Fruit fly (Drosophila melanogaster) whole organism, embryonic: ENCODE results near the gene Neto.

Experiments
- Abd-B ChIP-seq: fragments of 200-800 bp; sonication (Bioruptor generic); optimal IDR thresholded peaks from 2 replicates; lab custom pipeline; 2018; ENCODE audit warnings: missing biosample characterization, mild to moderate bottlenecking, missing genetic modification characterization, moderate library complexity
- Antp ChIP-seq: fragments of 200-800 bp; sonication (Bioruptor generic); optimal IDR thresholded peaks from 3 replicates; lab custom pipeline; 2016; ENCODE audit warnings: missing biosample characterization, missing genetic modification characterization
- BEAF-32 ChIP-seq: fragments of 200-800 bp; sonication (Bioruptor generic); optimal IDR thresholded peaks from 3 replicates; lab custom pipeline; 2017; ENCODE audit warnings: missing biosample characterization, missing genetic modification characterization, mild to moderate bottlenecking, moderate library complexity, missing genetic modification reagents
- Bgb ChIP-seq: fragments of 200-800 bp; sonication (Bioruptor generic); IDR thresholded peaks from 2 replicates; pipeline ENCODE4 v1.3.6; 2022; ENCODE audit warnings: missing biosample characterization, missing genetic modification characterization; ENCODE audit not compliant: partially characterized antibody
- CG12769 ChIP-seq: fragments of 200-800 bp; sonication (Bioruptor generic); optimal IDR thresholded peaks from 2 replicates; lab custom pipeline; 2019; ENCODE audit warnings: missing biosample characterization, mild to moderate bottlenecking, missing genetic modification characterization, moderate library complexity
- CG14710 ChIP-seq: fragments of 200-800 bp; sonication (Bioruptor generic); optimal IDR thresholded peaks from 3 replicates; lab custom pipeline; 2019; ENCODE audit warnings: missing biosample characterization, mild to moderate bottlenecking, missing genetic modification characterization, moderate library complexity
- CG15514 ChIP-seq: fragments of 200-800 bp; sonication (Bioruptor generic); optimal IDR thresholded peaks from 3 replicates; lab custom pipeline; 2017; ENCODE audit warnings: missing biosample characterization, missing genetic modification characterization, mild to moderate bottlenecking, moderate library complexity, missing genetic modification reagents
- CG15601 ChIP-seq: fragments of 200-800 bp; sonication (Bioruptor generic); optimal IDR thresholded peaks from 3 replicates; lab custom pipeline; 2019; ENCODE audit warnings: missing biosample characterization, mild to moderate bottlenecking, missing genetic modification characterization, moderate library complexity
- CG17829 ChIP-seq: fragments of 200-800 bp; optimal IDR thresholded peaks from 2 replicates; lab custom pipeline; 2019; ENCODE audit warnings: missing biosample characterization, mild to moderate bottlenecking, missing genetic modification characterization, moderate library complexity
- CG31365 ChIP-seq: fragments of 200-800 bp; sonication (Bioruptor generic); optimal IDR thresholded peaks from 2 replicates; lab custom pipeline; 2018; ENCODE audit warnings: missing biosample characterization, mild to moderate bottlenecking, missing genetic modification characterization
- CG42726 ChIP-seq: fragments of 200-800 bp; sonication (Bioruptor generic); IDR thresholded peaks from 2 replicates; pipeline ENCODE4 v1.3.6; 2022; ENCODE audit warnings: missing biosample characterization, missing genetic modification characterization; ENCODE audit not compliant: partially characterized antibody
- CG4854 ChIP-seq: fragments of 200-800 bp; sonication (Bioruptor generic); optimal IDR thresholded peaks from 2 replicates; lab custom pipeline; 2016; ENCODE audit warnings: missing biosample characterization, missing genetic modification characterization, inconsistent platforms
- CG8290 ChIP-seq, 3 experiments: fragments of 200-800 bp; sonication (Bioruptor generic); optimal IDR thresholded peaks; 2 replicates each; lab custom pipeline; 2016 to 2019; ENCODE audit warnings: missing biosample characterization in 3 of 3, missing genetic modification characterization in 3 of 3, mild to moderate bottlenecking in 2 of 3, moderate library complexity in 1 of 3
- CG9215 ChIP-seq: fragments of 200-800 bp; sonication (Bioruptor generic); IDR thresholded peaks from 2 replicates; pipeline ENCODE4 v1.3.6; 2022; ENCODE audit warnings: missing biosample characterization, missing genetic modification characterization
- CTCF ChIP-seq: fragments of 200-800 bp; sonication (Bioruptor generic); optimal IDR thresholded peaks from 2 replicates; lab custom pipeline; 2017; ENCODE audit warnings: missing biosample characterization, mild to moderate bottlenecking, missing genetic modification characterization, moderate library complexity
- CoRest ChIP-seq: fragments of 200-800 bp; sonication (Bioruptor generic); optimal IDR thresholded peaks from 3 replicates; lab custom pipeline; 2018; ENCODE audit warnings: missing biosample characterization, mild to moderate bottlenecking, missing genetic modification characterization, moderate library complexity
- Dfd ChIP-seq, 2 experiments: fragments of >200 bp; optimal IDR thresholded peaks; 2 replicates each; lab custom pipeline; 2017; ENCODE audit warnings: missing biosample characterization in 2 of 2, missing genetic modification characterization in 2 of 2
- Dp ChIP-seq: fragments of 200-800 bp; sonication (Bioruptor generic); optimal IDR thresholded peaks from 2 replicates; lab custom pipeline; 2018; ENCODE audit warnings: missing biosample characterization, mild to moderate bottlenecking, missing genetic modification characterization, moderate library complexity
- Elba2 ChIP-seq: fragments of 200-800 bp; sonication (Bioruptor generic); optimal IDR thresholded peaks from 3 replicates; lab custom pipeline; 2016; ENCODE audit warnings: missing biosample characterization, missing genetic modification characterization
- Ets97D ChIP-seq: fragments of 200-800 bp; sonication (Bioruptor generic); optimal IDR thresholded peaks from 3 replicates; lab custom pipeline; 2016; ENCODE audit warnings: missing biosample characterization, missing genetic modification characterization
- HmgZ ChIP-seq: fragments of 200-800 bp; sonication (Bioruptor generic); optimal IDR thresholded peaks from 2 replicates; lab custom pipeline; 2018; ENCODE audit warnings: missing biosample characterization, mild to moderate bottlenecking, missing genetic modification characterization
- Hr3 ChIP-seq: fragments of 200-800 bp; sonication (Bioruptor generic); optimal IDR thresholded peaks from 3 replicates; lab custom pipeline; 2016; ENCODE audit warnings: missing biosample characterization, missing genetic modification characterization
- Med ChIP-seq: fragments of 200-800 bp; sonication (Bioruptor generic); peaks from one replicate; lab custom pipeline; 2016; ENCODE audit warnings: missing biosample characterization, missing genetic modification characterization, mild to moderate bottlenecking, inconsistent platforms, moderate library complexity
- Meics ChIP-seq: fragments of 200-800 bp; sonication (Bioruptor generic); optimal IDR thresholded peaks from 2 replicates; lab custom pipeline; 2017; ENCODE audit warnings: missing biosample characterization, mild to moderate bottlenecking, missing genetic modification characterization
- Opbp ChIP-seq: fragments of 200-800 bp; sonication (Bioruptor generic); IDR thresholded peaks from 3 replicates; pipeline ENCODE4 v1.3.6; 2022; ENCODE audit warnings: missing biosample characterization, missing genetic modification characterization; ENCODE audit not compliant: partially characterized antibody
- Pdp1 ChIP-seq, 2 experiments: fragments of 200-800 bp; sonication (Bioruptor generic); optimal IDR thresholded peaks; 3 replicates each; lab custom pipeline; 2016; ENCODE audit warnings: missing biosample characterization in 2 of 2, missing genetic modification characterization in 2 of 2, mild to moderate bottlenecking in 1 of 2, moderate library complexity in 1 of 2
- Sry-δ ChIP-seq: fragments of 200-800 bp; sonication (Bioruptor generic); optimal IDR thresholded peaks from 2 replicates; lab custom pipeline; 2016; ENCODE audit warnings: missing biosample characterization, missing genetic modification characterization
- Stat92E ChIP-seq, 3 experiments: fragments of >200 bp in 2 of 3; fragments of 200-800 bp in 1 of 3; sonication (Bioruptor generic) in 1 of 3; optimal IDR thresholded peaks; 2 replicates each; lab custom pipeline; 2017 to 2019; ENCODE audit warnings: missing biosample characterization in 3 of 3, missing genetic modification characterization in 3 of 3, mild to moderate bottlenecking in 1 of 3, moderate library complexity in 1 of 3
- Xbp1 ChIP-seq: fragments of 200-800 bp; sonication (Bioruptor generic); optimal IDR thresholded peaks from 3 replicates; lab custom pipeline; 2016; ENCODE audit warnings: missing biosample characterization, mild to moderate bottlenecking, missing genetic modification characterization
- bbx ChIP-seq: fragments of 200-800 bp; sonication (Bioruptor generic); IDR thresholded peaks from 2 replicates; pipeline ENCODE4 v1.3.6; 2022; ENCODE audit warnings: missing biosample characterization, missing genetic modification characterization; ENCODE audit not compliant: partially characterized antibody
- chinmo ChIP-seq: fragments of 200-800 bp; sonication (Bioruptor generic); IDR thresholded peaks from 4 replicates; pipeline ENCODE4 v1.3.6; 2022; ENCODE audit warnings: missing biosample characterization, missing genetic modification characterization; ENCODE audit not compliant: partially characterized antibody
- crp ChIP-seq, 2 experiments: fragments of 200-800 bp; sonication (Bioruptor generic); optimal IDR thresholded peaks; 2 replicates in 1 of 2; 3 replicates in 1 of 2; lab custom pipeline; 2017; ENCODE audit warnings: missing biosample characterization in 2 of 2, missing genetic modification characterization in 2 of 2, mild to moderate bottlenecking in 1 of 2, moderate library complexity in 1 of 2
- dmrt99B ChIP-seq: fragments of 200-800 bp; sonication (Bioruptor generic); optimal IDR thresholded peaks from 2 replicates; lab custom pipeline; 2018; ENCODE audit warnings: missing biosample characterization, mild to moderate bottlenecking, missing genetic modification characterization, moderate library complexity
- emc ChIP-seq: fragments of 200-800 bp; sonication (Bioruptor generic); optimal IDR thresholded peaks from 2 replicates; lab custom pipeline; 2016; ENCODE audit warnings: missing biosample characterization, missing genetic modification characterization
- ewg ChIP-seq: fragments of 200-800 bp; sonication (Bioruptor generic); optimal IDR thresholded peaks from 3 replicates; lab custom pipeline; 2017; ENCODE audit warnings: mild to moderate bottlenecking, missing biosample characterization, missing genetic modification reagents, missing genetic modification characterization
- gfzf ChIP-seq: fragments of 200-800 bp; sonication (Bioruptor generic); optimal IDR thresholded peaks from 2 replicates; lab custom pipeline; 2016; ENCODE audit warnings: missing biosample characterization, mild to moderate bottlenecking, missing genetic modification characterization, moderate library complexity
- insv ChIP-seq, 2 experiments: fragments of 200-800 bp; sonication (Bioruptor generic); optimal IDR thresholded peaks; 3 replicates each; lab custom pipeline; 2016 to 2018; ENCODE audit warnings: missing biosample characterization in 2 of 2, missing genetic modification characterization in 2 of 2
- knrl ChIP-seq: fragments of 200-800 bp; sonication (Bioruptor generic); IDR thresholded peaks from 3 replicates; pipeline ENCODE4 v1.3.6; 2022; ENCODE audit warnings: missing biosample characterization, missing genetic modification characterization; ENCODE audit not compliant: partially characterized antibody
- lbe ChIP-seq: fragments of 200-800 bp; sonication (Bioruptor generic); optimal IDR thresholded peaks from 2 replicates; lab custom pipeline; 2016; ENCODE audit warnings: missing biosample characterization, mild to moderate bottlenecking, missing genetic modification characterization
- nmo ChIP-seq: fragments of 200-800 bp; sonication (Bioruptor generic); optimal IDR thresholded peaks from 2 replicates; lab custom pipeline; 2018; ENCODE audit warnings: missing biosample characterization, mild to moderate bottlenecking, missing genetic modification characterization, moderate library complexity
- phol ChIP-seq: fragments of 200-800 bp; sonication (Bioruptor generic); optimal IDR thresholded peaks from 3 replicates; lab custom pipeline; 2018; ENCODE audit warnings: missing biosample characterization, mild to moderate bottlenecking, missing genetic modification characterization, moderate library complexity
- pita ChIP-seq: fragments of 200-800 bp; sonication (Bioruptor generic); optimal IDR thresholded peaks from 2 replicates; lab custom pipeline; 2017; ENCODE audit warnings: missing biosample characterization, mild to moderate bottlenecking, missing genetic modification characterization
- pzg ChIP-seq: fragments of 200-800 bp; sonication (Bioruptor generic); optimal IDR thresholded peaks from 3 replicates; lab custom pipeline; 2018; ENCODE audit warnings: missing biosample characterization, mild to moderate bottlenecking, missing genetic modification characterization, moderate library complexity
- stwl ChIP-seq: fragments of 200-800 bp; sonication (Bioruptor generic); optimal IDR thresholded peaks from 3 replicates; lab custom pipeline; 2018; ENCODE audit warnings: missing biosample characterization, mild to moderate bottlenecking, missing genetic modification characterization, moderate library complexity
- trem ChIP-seq: fragments of 200-800 bp; optimal IDR thresholded peaks from 3 replicates; lab custom pipeline; 2019; ENCODE audit warnings: missing biosample characterization, mild to moderate bottlenecking, missing genetic modification characterization, moderate library complexity
- unc-4 ChIP-seq: fragments of 200-800 bp; sonication (Bioruptor generic); IDR thresholded peaks from 2 replicates; pipeline ENCODE4 v1.3.6; 2022; ENCODE audit warnings: missing biosample characterization, missing genetic modification characterization; ENCODE audit not compliant: partially characterized antibody
- zen ChIP-seq: fragments of 200-800 bp; sonication (Bioruptor generic); optimal IDR thresholded peaks from 3 replicates; lab custom pipeline; 2018; ENCODE audit warnings: missing biosample characterization, mild to moderate bottlenecking, missing genetic modification characterization, moderate library complexity

The Neto gene

DNA sequence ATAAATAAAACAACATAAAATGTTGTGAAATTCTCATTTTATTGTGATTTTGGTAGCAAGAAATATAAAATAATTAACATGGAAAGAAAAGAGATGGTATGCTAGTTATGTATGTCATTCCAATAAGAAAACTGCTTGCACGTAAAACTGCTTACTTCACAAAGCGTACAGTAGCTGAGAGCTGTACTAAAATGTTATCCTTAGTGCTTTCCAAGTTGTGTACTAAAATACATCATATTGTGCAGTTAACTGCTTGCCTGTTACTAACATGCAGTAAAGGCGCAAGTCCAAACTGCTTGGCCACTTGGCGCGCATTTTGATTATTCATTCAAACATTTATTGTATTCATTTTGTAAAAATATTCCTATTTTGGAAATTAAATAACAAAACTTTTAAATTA, 24.6 kb upstream of the Neto start:
- TF ChIP-seq ewg (GFP tag; lab: Kevin White, UChicago) = peak; percentile 98
- TF ChIP-seq Elba2 (GFP tag; lab: Kevin White, UChicago) = peak; percentile 57
- peak; percentile 49 for TF ChIP-seq CG8290 (GFP tag; optimal IDR thresholded peaks at IDR 0.05; lab: Kevin White, UChicago)
- no peak for TF ChIP-seq CG8290 (tag; optimal IDR thresholded peaks at IDR 0.05; lab: Kevin White, UChicago)
- TF ChIP-seq Pdp1 (GFP tag; optimal IDR thresholded peaks at IDR 0.05; lab: Kevin White, UChicago) = peak in 1 of 2 experiments; percentile 73
- no peak for TF ChIP-seq Xbp1 (GFP tag; lab: Kevin White, UChicago)
- TF ChIP-seq emc (GFP tag; lab: Kevin White, UChicago) = no peak
- peak; percentile 84 for TF ChIP-seq stwl (tag; lab: Kevin White, UChicago)
- peak; percentile 90 for TF ChIP-seq Dp (GFP tag; lab: Kevin White, UChicago)
- no peak for TF ChIP-seq crp (GFP tag; optimal IDR thresholded peaks at IDR 0.05; lab: Kevin White, UChicago)
- TF ChIP-seq HmgZ (tag; lab: Kevin White, UChicago) = peak; percentile 21
- TF ChIP-seq Bgb = peak; percentile 17; the same call in 1 of the 2 replicates
- TF ChIP-seq unc-4 (GFP tag; lab: Robert Waterston, UW) = no peak
- peak; percentile 65 for TF ChIP-seq CTCF (GFP tag; lab: Kevin White, UChicago)
- no peak for TF ChIP-seq lbe
- peak; percentile 11 for TF ChIP-seq BEAF-32 (GFP tag; lab: Kevin White, UChicago)
- TF ChIP-seq Ets97D (GFP tag; lab: Kevin White, UChicago) = peak; percentile 44
- 0 out of 4 replicates have a peak, but pooled peaks have one; percentile 39 for TF ChIP-seq chinmo (GFP tag; lab: Robert Waterston, UW)
- peak; percentile 92 to 98 for TF ChIP-seq insv (GFP tag; optimal IDR thresholded peaks at IDR 0.05; lab: Kevin White, UChicago)
- no peak for TF ChIP-seq dmrt99B
- TF ChIP-seq Med (GFP tag; lab: Kevin White, UChicago) = peak; percentile 57
- TF ChIP-seq CG12769 = no peak
- TF ChIP-seq bbx = peak; percentile 16; the same call in 1 of the 2 replicates
- TF ChIP-seq gfzf = peak; percentile 13
- peak; percentile 41 for TF ChIP-seq nmo (GFP tag; lab: Kevin White, UChicago)
- TF ChIP-seq Meics = no peak
- TF ChIP-seq phol (tag; lab: Kevin White, UChicago) = peak; percentile 24
- TF ChIP-seq trem (tag; lab: Kevin White, UChicago) = peak; percentile 30
- TF ChIP-seq CG4854 (GFP tag; lab: Kevin White, UChicago) = no peak
- peak in 1 of 3 experiments; percentile 18 for TF ChIP-seq Stat92E (GFP tag; optimal IDR thresholded peaks at IDR 0.05; lab: Kevin White, UChicago)
- TF ChIP-seq Abd-B (GFP tag; lab: Kevin White, UChicago) = peak; percentile 55
- peak; percentile 21 for TF ChIP-seq CG15514 (GFP tag; lab: Kevin White, UChicago)
- TF ChIP-seq Antp (GFP tag; lab: Kevin White, UChicago) = no peak
- peak; percentile 31 for TF ChIP-seq CoRest (tag; lab: Kevin White, UChicago)
- peak; percentile 29 for TF ChIP-seq CG17829 (tag; lab: Kevin White, UChicago)
- TF ChIP-seq CG31365 = peak; percentile 99
- TF ChIP-seq Sry-δ (GFP tag; lab: Kevin White, UChicago) = peak; percentile 11
- peak; percentile 19 for TF ChIP-seq Hr3
- peak; percentile 45 for TF ChIP-seq zen (tag; lab: Kevin White, UChicago)
- TF ChIP-seq CG9215 (GFP tag; lab: Robert Waterston, UW) = no peak
- TF ChIP-seq CG15601 (tag; lab: Kevin White, UChicago) = no peak
- peak in 1 of 2 experiments; percentile 94 for TF ChIP-seq Dfd (GFP tag; optimal IDR thresholded peaks at IDR 0.05; lab: Kevin White, UChicago)
- peak; percentile 31; the same call in 1 of the 3 replicates for TF ChIP-seq Opbp (GFP tag; lab: Robert Waterston, UW)
- TF ChIP-seq CG14710 = peak; percentile 24
- TF ChIP-seq pzg = peak; percentile 29
- peak; percentile 32; the same call in 1 of the 2 replicates for TF ChIP-seq CG42726 (GFP tag; lab: Robert Waterston, UW)
- peak; percentile 42; the same call in 1 of the 3 replicates for TF ChIP-seq knrl (GFP tag; lab: Robert Waterston, UW)
- peak; percentile 36 for TF ChIP-seq pita (GFP tag; lab: Kevin White, UChicago)
